Fruit fly (Drosophila melanogaster): ENCODE results near the gene CG33229.

CG33229 gene

dm6 chr3L:257618-258475, 34.2 kb downstream of the CG33229 start, which contains the start of the genes DIP2 and wac (continued):
- TF ChIP-seq Mes4 (GFP tag; optimal IDR thresholded peaks at IDR 0.05) (peak; percentile 78), Scr (GFP tag; IDR thresholded peaks at IDR 0.05; ENCODE audit: partially characterized antibody) (peak; percentile 91), Nf-YC (tag; optimal IDR thresholded peaks at IDR 0.05) (peak; percentile 75), Eip74EF (GFP tag; optimal IDR thresholded peaks at IDR 0.05) (no peak), CG1024 (GFP tag; IDR thresholded peaks at IDR 0.05) (peak; percentile 62; the same call in 1 of the 2 replicates), CG3847 (GFP tag; IDR thresholded peaks at IDR 0.05) (peak; percentile 77), NfI (GFP tag; optimal IDR thresholded peaks at IDR 0.05) (peak; percentile 70), exex (tag; optimal IDR thresholded peaks at IDR 0.05) (no peak), CG17385 (GFP tag; optimal IDR thresholded peaks at IDR 0.05) (peak; percentile 53), inv (GFP tag; IDR thresholded peaks at IDR 0.05; ENCODE audit: partially characterized antibody) (peak; percentile 84), Ets65A (GFP tag) (peak; percentile 97), CG7786 (GFP tag; optimal IDR thresholded peaks at IDR 0.05) (peak; percentile 81), Sry-β (GFP tag; optimal IDR thresholded peaks at IDR 0.05) (peak; percentile 13), Hr39 (optimal IDR thresholded peaks at IDR 0.05) (no peak), Sin3A (optimal IDR thresholded peaks at IDR 0.05) (peak; percentile 89), CG11247 (GFP tag; IDR thresholded peaks at IDR 0.05) (peak; percentile 80), ranshi (GFP tag; IDR thresholded peaks at IDR 0.05) (0 out of 2 replicates have a peak, but pooled peaks have one; percentile 74), CG7987 (GFP tag; optimal IDR thresholded peaks at IDR 0.05) (peak; percentile 75), CG12769 (tag; optimal IDR thresholded peaks at IDR 0.05) (peak; percentile 92), Kr (GFP tag; optimal IDR thresholded peaks at IDR 0.05) (no peak), Nf-YB (GFP tag; optimal IDR thresholded peaks at IDR 0.05) (peak; percentile 40), pzg (GFP tag; optimal IDR thresholded peaks at IDR 0.05) (peak; percentile 93), CG12236 (GFP tag; optimal IDR thresholded peaks at IDR 0.05) (peak; percentile 45), peb (GFP tag; IDR thresholded peaks at IDR 0.05) (no peak), Dfd (GFP tag; optimal IDR thresholded peaks at IDR 0.05) (no peak), trem (tag; optimal IDR thresholded peaks at IDR 0.05) (peak; percentile 100), CG2889 (GFP tag; IDR thresholded peaks at IDR 0.05) (peak; percentile 60; the same call in 2 of the 3 replicates), phol (tag; optimal IDR thresholded peaks at IDR 0.05) (peak; percentile 68), slou (GFP tag; optimal IDR thresholded peaks at IDR 0.05) (peak; percentile 30), CG9727 (GFP tag; optimal IDR thresholded peaks at IDR 0.05) (peak; percentile 56), pb (GFP tag; optimal IDR thresholded peaks at IDR 0.05) (peak; percentile 53), sd (tag; optimal IDR thresholded peaks at IDR 0.05) (peak; percentile 25), HLH4C (GFP tag; IDR thresholded peaks at IDR 0.05; ENCODE audit: partially characterized antibody) (peak; percentile 86), CG12155 (GFP tag; optimal IDR thresholded peaks at IDR 0.05) (peak; percentile 82), Tbp (GFP tag; optimal IDR thresholded peaks at IDR 0.05) (no peak), repo (GFP tag; optimal IDR thresholded peaks at IDR 0.05) (peak; percentile 33), CG6791 (GFP tag; IDR thresholded peaks at IDR 0.05; ENCODE audit: partially characterized antibody) (peak; percentile 88), CG10321 (GFP tag; IDR thresholded peaks at IDR 0.05) (no peak), gfzf (GFP tag; optimal IDR thresholded peaks at IDR 0.05) (peak; percentile 89), jumu (GFP tag; optimal IDR thresholded peaks at IDR 0.05) (peak; percentile 93), ewg (GFP tag; optimal IDR thresholded peaks at IDR 0.05) (peak; percentile 88), Hsf (GFP tag; optimal IDR thresholded peaks at IDR 0.05) (peak; percentile 88), CG17359 (tag; optimal IDR thresholded peaks at IDR 0.05) (peak; percentile 67), fu2 (GFP tag; optimal IDR thresholded peaks at IDR 0.05) (peak; percentile 78), CG11723 (GFP tag; optimal IDR thresholded peaks at IDR 0.05) (peak; percentile 28), NC2α (GFP tag; optimal IDR thresholded peaks at IDR 0.05) (peak; percentile 61), CG14667 (GFP tag; IDR thresholded peaks at IDR 0.05) (no peak), Stat92E (GFP tag; optimal IDR thresholded peaks at IDR 0.05) (no peak), row (GFP tag; IDR thresholded peaks at IDR 0.05) (peak; percentile 68)

Data from whole organism, embryonic.